Fruit fly (Drosophila melanogaster): ENCODE data around the gene AOX1.

The AOX1 gene

DNA sequence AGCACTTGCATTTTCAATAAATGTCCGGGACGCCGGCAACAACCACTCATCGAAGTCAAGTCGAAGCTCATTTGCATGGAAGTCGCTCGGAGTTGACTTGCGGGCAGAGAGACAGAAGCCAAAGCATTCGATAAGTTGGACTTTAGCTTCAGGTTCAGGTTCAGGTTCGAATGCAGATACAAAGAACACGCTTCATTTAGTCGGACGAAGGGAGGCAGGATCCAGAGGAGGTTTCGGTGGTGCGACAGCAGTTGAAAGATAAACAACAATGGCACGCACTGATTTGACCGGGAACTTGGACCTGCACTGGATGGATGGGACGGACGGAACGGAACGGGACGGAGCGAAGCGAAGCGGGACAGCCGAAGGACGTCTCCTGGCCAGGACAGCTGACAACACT, 30.8 kb upstream of the AOX1 start:
- TF ChIP-seq gl (tag; optimal IDR thresholded peaks at IDR 0.05) (peak; percentile 5), CG13204 (GFP tag; optimal IDR thresholded peaks at IDR 0.05) (peak; percentile 55), CG10348 (GFP tag; IDR thresholded peaks at IDR 0.05) (no peak), CG32121 (GFP tag; IDR thresholded peaks at IDR 0.05) (no peak), Ets98B (GFP tag; IDR thresholded peaks at IDR 0.05) (no peak), CG14655 (GFP tag; optimal IDR thresholded peaks at IDR 0.05) (no peak), EcR (GFP tag; optimal IDR thresholded peaks at IDR 0.05) (peak; percentile 35), rn (GFP tag; IDR thresholded peaks at IDR 0.05) (no peak), fd96Ca (GFP tag; IDR thresholded peaks at IDR 0.05) (no peak)

DNA sequence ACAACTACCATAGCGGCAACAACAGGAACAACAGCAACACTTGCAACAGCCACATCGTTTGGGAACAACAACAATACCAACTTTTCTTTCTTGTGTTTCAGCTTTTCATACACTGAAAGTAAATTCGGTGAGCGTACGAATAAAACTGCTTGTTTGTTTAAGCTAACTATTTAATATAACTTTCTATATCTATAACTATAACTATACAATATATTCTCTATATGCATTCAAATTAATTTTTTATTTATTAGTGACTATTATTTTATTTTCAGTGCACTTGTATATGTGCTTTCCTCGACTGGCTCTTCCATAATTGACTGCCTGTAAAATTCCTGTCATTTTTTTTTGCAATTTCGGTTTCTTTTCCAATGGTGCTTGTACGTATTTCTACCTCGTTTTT, 29.9 kb upstream of the AOX1 start:
- TF ChIP-seq fd96Ca (GFP tag; IDR thresholded peaks at IDR 0.05) (no peak), CG9948 (tag; optimal IDR thresholded peaks at IDR 0.05) (peak; percentile 44), D1 (tag; optimal IDR thresholded peaks at IDR 0.05) (no peak), CG10348 (GFP tag; IDR thresholded peaks at IDR 0.05) (no peak), CG32121 (GFP tag; IDR thresholded peaks at IDR 0.05) (peak; percentile 77; the same call in 1 of the 2 replicates), CG34367 (tag; optimal IDR thresholded peaks at IDR 0.05) (no peak), Pif1A (GFP tag; optimal IDR thresholded peaks at IDR 0.05) (no peak), Snoo (tag; optimal IDR thresholded peaks at IDR 0.05) (no peak), Pif1B (GFP tag; optimal IDR thresholded peaks at IDR 0.05) (no peak), CG4496 (GFP tag; IDR thresholded peaks at IDR 0.05) (peak; percentile 74), CG17806 (tag; optimal IDR thresholded peaks at IDR 0.05) (peak; percentile 35), CG12605 (GFP tag; IDR thresholded peaks at IDR 0.05) (peak; percentile 77), Ets98B (GFP tag; IDR thresholded peaks at IDR 0.05) (peak; percentile 82), rn (GFP tag; IDR thresholded peaks at IDR 0.05) (peak; percentile 59), CG15710 (tag; optimal IDR thresholded peaks at IDR 0.05) (peak; percentile 38), EcR (GFP tag; optimal IDR thresholded peaks at IDR 0.05) (no peak), gl (tag; optimal IDR thresholded peaks at IDR 0.05) (no peak), CG8301 (tag; optimal IDR thresholded peaks at IDR 0.05) (peak; percentile 81), CG8159 (tag; optimal IDR thresholded peaks at IDR 0.05) (peak; percentile 40), CG13204 (GFP tag; optimal IDR thresholded peaks at IDR 0.05) (no peak), CG14655 (GFP tag; optimal IDR thresholded peaks at IDR 0.05) (peak; percentile 79)

DNA sequence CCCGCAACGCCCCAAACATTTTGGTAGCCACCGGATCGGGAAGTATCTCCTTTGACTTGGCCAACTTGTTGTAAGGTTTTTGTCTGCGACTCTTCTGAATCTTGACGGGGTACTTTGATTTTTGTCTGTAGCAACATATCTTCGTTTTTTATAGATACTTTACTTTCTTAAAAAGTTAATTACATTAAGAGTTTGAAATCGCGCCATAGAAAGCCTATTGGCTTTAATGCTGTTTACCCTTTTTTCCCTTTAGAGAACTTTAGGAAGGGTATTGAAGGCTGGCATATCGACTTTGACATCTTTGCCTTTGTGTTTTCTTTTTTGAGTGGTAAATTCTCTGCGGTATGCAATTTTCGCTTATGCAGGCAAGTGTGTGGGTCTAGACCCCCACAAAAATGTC, 29.2 kb upstream of the AOX1 start:
- TF ChIP-seq gl (tag; optimal IDR thresholded peaks at IDR 0.05) (no peak), CG4496 (GFP tag; IDR thresholded peaks at IDR 0.05) (no peak), CG8159 (tag; optimal IDR thresholded peaks at IDR 0.05) (peak; percentile 25), rn (GFP tag; IDR thresholded peaks at IDR 0.05) (peak; percentile 47; the same call in 1 of the 2 replicates), Pif1A (GFP tag; optimal IDR thresholded peaks at IDR 0.05) (peak; percentile 54), CG32121 (GFP tag; IDR thresholded peaks at IDR 0.05) (peak; percentile 67; the same call in 1 of the 2 replicates), fd96Ca (GFP tag; IDR thresholded peaks at IDR 0.05) (peak; percentile 79), CG8301 (tag; optimal IDR thresholded peaks at IDR 0.05) (peak; percentile 76), CG13204 (GFP tag; optimal IDR thresholded peaks at IDR 0.05) (no peak), CG9948 (tag; optimal IDR thresholded peaks at IDR 0.05) (peak; percentile 50), Snoo (tag; optimal IDR thresholded peaks at IDR 0.05) (peak; percentile 31), CG15710 (tag; optimal IDR thresholded peaks at IDR 0.05) (peak; percentile 22), D1 (tag; optimal IDR thresholded peaks at IDR 0.05) (no peak), CG17806 (tag; optimal IDR thresholded peaks at IDR 0.05) (peak; percentile 33), Pif1B (GFP tag; optimal IDR thresholded peaks at IDR 0.05) (peak; percentile 48), CG10348 (GFP tag; IDR thresholded peaks at IDR 0.05) (0 out of 2 replicates have a peak, but pooled peaks have one; percentile 28), CG34367 (tag; optimal IDR thresholded peaks at IDR 0.05) (peak; percentile 6), EcR (GFP tag; optimal IDR thresholded peaks at IDR 0.05) (no peak), CG14655 (GFP tag; optimal IDR thresholded peaks at IDR 0.05) (peak; percentile 81), CG12605 (GFP tag; IDR thresholded peaks at IDR 0.05) (peak; percentile 41; the same call in 1 of the 2 replicates), Ets98B (GFP tag; IDR thresholded peaks at IDR 0.05) (peak; percentile 61; the same call in 1 of the 2 replicates)

DNA sequence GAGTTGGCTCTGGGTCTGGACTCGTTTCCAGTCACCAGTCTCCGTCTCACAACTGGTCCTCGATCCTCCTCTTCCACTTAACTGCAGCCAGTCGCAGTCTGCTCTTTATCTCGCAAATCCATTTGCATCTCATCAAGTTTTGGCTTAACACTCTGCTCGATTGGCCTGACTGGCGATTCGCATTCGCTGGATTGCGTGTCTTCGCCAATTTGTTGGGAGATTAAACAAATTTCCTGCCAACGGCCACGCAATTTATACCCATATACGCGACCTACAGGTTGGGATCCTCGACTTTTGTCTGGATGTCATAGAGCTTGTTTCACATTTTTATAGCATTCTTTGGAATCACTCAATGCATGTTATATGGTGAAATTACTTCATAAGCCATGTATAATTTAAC, 20.2 kb upstream of the AOX1 start:
- TF ChIP-seq gl (tag; optimal IDR thresholded peaks at IDR 0.05) (no peak), CG14655 (GFP tag; optimal IDR thresholded peaks at IDR 0.05) (no peak)

DNA sequence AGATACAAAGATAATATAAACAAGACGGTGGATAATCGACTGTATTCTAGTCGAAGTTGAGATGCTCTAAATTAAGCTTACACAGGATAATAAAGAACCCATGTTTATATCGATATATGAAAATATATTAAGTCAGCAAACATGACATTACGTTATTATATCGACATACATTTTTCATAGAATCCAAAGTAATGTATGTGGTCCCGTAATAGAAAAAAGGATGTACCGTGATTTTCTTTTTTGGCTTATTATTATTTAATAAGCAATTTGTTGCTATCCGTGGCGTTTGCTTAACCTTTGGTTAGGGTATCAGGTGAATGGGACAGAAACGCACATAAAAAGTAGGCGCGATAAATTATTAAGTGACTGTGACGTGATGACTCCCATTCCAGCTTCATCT, 19.4 kb upstream of the AOX1 start:
- TF ChIP-seq Pif1B (GFP tag; optimal IDR thresholded peaks at IDR 0.05) (peak; percentile 65), CG8301 (tag; optimal IDR thresholded peaks at IDR 0.05) (peak; percentile 46), fd96Ca (GFP tag; IDR thresholded peaks at IDR 0.05) (no peak), CG34367 (tag; optimal IDR thresholded peaks at IDR 0.05) (peak; percentile 71), rn (GFP tag; IDR thresholded peaks at IDR 0.05) (no peak), CG4496 (GFP tag; IDR thresholded peaks at IDR 0.05) (0 out of 3 replicates have a peak, but pooled peaks have one; percentile 22), CG32121 (GFP tag; IDR thresholded peaks at IDR 0.05) (no peak), Pif1A (GFP tag; optimal IDR thresholded peaks at IDR 0.05) (peak; percentile 69), Snoo (tag; optimal IDR thresholded peaks at IDR 0.05) (no peak), CG13204 (GFP tag; optimal IDR thresholded peaks at IDR 0.05) (peak; percentile 41), CG8159 (tag; optimal IDR thresholded peaks at IDR 0.05) (peak; percentile 91), D1 (tag; optimal IDR thresholded peaks at IDR 0.05) (peak; percentile 41), CG10348 (GFP tag; IDR thresholded peaks at IDR 0.05) (no peak), EcR (GFP tag; optimal IDR thresholded peaks at IDR 0.05) (no peak), CG9948 (tag; optimal IDR thresholded peaks at IDR 0.05) (peak; percentile 80), CG14655 (GFP tag; optimal IDR thresholded peaks at IDR 0.05) (peak; percentile 59), Ets98B (GFP tag; IDR thresholded peaks at IDR 0.05) (no peak), CG12605 (GFP tag; IDR thresholded peaks at IDR 0.05) (no peak), CG17806 (tag; optimal IDR thresholded peaks at IDR 0.05) (peak; percentile 82), CG15710 (tag; optimal IDR thresholded peaks at IDR 0.05) (peak; percentile 87), gl (tag; optimal IDR thresholded peaks at IDR 0.05) (peak; percentile 63)

DNA sequence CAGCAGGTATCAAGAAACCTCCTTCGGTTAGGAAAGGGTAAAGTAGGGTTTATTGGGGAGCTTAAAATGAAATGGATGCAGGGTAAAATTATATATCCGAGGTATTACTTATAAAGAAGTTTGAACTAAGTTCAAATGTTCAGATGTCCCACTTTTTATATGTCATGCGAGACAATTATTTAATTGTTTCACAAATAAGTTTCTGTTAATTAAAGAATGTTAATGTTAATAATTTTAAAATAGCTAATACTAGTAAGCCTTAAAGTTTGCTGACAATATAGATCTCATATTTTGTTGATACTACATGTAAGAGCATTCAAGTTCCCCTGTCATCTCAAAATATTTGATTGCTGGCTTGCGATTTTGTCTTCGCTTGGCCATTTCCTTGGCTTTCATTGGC, 17.6 kb upstream of the AOX1 start:
- TF ChIP-seq CG32121 (GFP tag; IDR thresholded peaks at IDR 0.05): no peak
- no peak for TF ChIP-seq EcR (GFP tag; optimal IDR thresholded peaks at IDR 0.05)
- no peak for TF ChIP-seq Pif1B (GFP tag; optimal IDR thresholded peaks at IDR 0.05)
- no peak for TF ChIP-seq Pif1A (GFP tag; optimal IDR thresholded peaks at IDR 0.05)
- no peak for TF ChIP-seq gl (tag; optimal IDR thresholded peaks at IDR 0.05)
- no peak for TF ChIP-seq D1 (tag; optimal IDR thresholded peaks at IDR 0.05)
- peak; percentile 4 for TF ChIP-seq Snoo (tag; optimal IDR thresholded peaks at IDR 0.05)
- TF ChIP-seq CG10348 (GFP tag; IDR thresholded peaks at IDR 0.05): no peak
- TF ChIP-seq CG8159 (tag; optimal IDR thresholded peaks at IDR 0.05): peak; percentile 52
- TF ChIP-seq CG15710 (tag; optimal IDR thresholded peaks at IDR 0.05): peak; percentile 49
- no peak for TF ChIP-seq CG34367 (tag; optimal IDR thresholded peaks at IDR 0.05)
- TF ChIP-seq CG17806 (tag; optimal IDR thresholded peaks at IDR 0.05): peak; percentile 26
- no peak for TF ChIP-seq CG14655 (GFP tag; optimal IDR thresholded peaks at IDR 0.05)
- TF ChIP-seq rn (GFP tag; IDR thresholded peaks at IDR 0.05): no peak
- no peak for TF ChIP-seq fd96Ca (GFP tag; IDR thresholded peaks at IDR 0.05)
- TF ChIP-seq CG12605 (GFP tag; IDR thresholded peaks at IDR 0.05): no peak
- peak; percentile 34 for TF ChIP-seq CG9948 (tag; optimal IDR thresholded peaks at IDR 0.05)
- TF ChIP-seq Ets98B (GFP tag; IDR thresholded peaks at IDR 0.05): no peak
- TF ChIP-seq CG4496 (GFP tag; IDR thresholded peaks at IDR 0.05): no peak
